Fruit fly (Drosophila melanogaster) S2 (cell line): Measurements from ENCODE around the gene CG17652.

Experiments
- CG8478 ChIP-seq: fragments of >200 bp; optimal IDR thresholded peaks from 2 replicates; lab custom pipeline; 2018
- CTCF ChIP-seq, 2 experiments: fragments of >200 bp; optimal IDR thresholded peaks; 2 replicates each; lab custom pipeline; 2018

DNA sequence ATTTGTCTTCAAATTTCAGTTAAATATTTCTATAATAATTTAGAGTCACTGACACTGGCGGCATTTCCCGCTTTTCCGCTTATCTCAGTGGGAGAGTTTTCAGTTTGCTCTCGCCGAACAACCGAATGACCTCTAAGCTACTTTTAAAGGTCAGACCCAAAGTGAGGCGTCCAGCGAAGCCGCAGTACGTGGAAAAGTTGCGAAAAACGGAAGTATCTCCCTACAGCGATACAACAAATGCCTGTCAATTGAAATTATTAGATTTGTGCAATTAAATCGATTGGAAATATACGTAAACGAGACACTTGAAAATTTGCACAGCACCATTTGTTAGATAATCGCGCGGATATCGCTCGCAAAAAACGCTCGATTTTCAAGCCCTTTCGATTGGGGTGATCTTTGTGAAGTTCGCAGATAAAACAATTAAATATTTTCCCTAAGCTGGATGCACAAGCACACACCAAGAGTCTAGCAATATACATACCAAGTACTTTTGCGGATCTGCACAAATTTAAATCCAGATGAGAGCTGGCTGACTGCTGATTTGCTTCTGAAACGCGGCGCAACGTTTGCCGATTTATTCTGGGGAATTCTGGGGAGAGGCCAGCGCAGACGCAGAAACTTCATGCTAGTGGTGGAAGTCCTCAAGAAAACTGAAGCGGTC lies 4.9 kb downstream of the CG17652 start:
- TF ChIP-seq CTCF (optimal IDR thresholded peaks at IDR 0.05; lab: Kevin White, UChicago): no peak
- TF ChIP-seq CG8478: no peak
